Worm (Caenorhabditis elegans) whole organism, midembryonic: Measurements from ENCODE around the gene C49C3.7.

Experiments
- T22C8.4 ChIP-seq: fragments of 200-800 bp; sonication (Bioruptor generic); IDR thresholded peaks from 2 replicates; pipeline ENCODE4 v1.3.6; 2022; ENCODE audit warnings: missing genetic modification characterization, missing compliant biosample characterization
- cog-1 ChIP-seq: sonication (generic microtip); optimal IDR thresholded peaks from 2 replicates; lab custom pipeline; 2016; ENCODE audit warnings: missing genetic modification characterization, missing compliant biosample characterization
- flt-1 ChIP-seq: fragments of 200-800 bp; sonication (Bioruptor generic); IDR thresholded peaks from 2 replicates; pipeline ENCODE4 v1.3.6; 2022; ENCODE audit warnings: missing genetic modification characterization, missing compliant biosample characterization
- klf-2 ChIP-seq: fragments of 200-800 bp; sonication (Bioruptor generic); conservative IDR thresholded peaks from 2 replicates; pipeline ENCODE4 v1.3.6; 2022; ENCODE audit warnings: missing genetic modification reagents, missing genetic modification characterization, missing compliant biosample characterization
- med-1 ChIP-seq: sonication (generic microtip); optimal IDR thresholded peaks from 2 replicates; lab custom pipeline; 2017; ENCODE audit warnings: missing genetic modification characterization, mild to moderate bottlenecking, missing compliant biosample characterization, antibody characterized with exemption, missing genetic modification reagents; ENCODE audit not compliant: insufficient read depth
- ref-1 ChIP-seq: fragments of 200-800 bp; sonication (Bioruptor generic); conservative IDR thresholded peaks from 2 replicates; pipeline ENCODE4 v1.3.6; 2022; ENCODE audit warnings: missing genetic modification reagents, missing genetic modification characterization, missing compliant biosample characterization
- tab-1 ChIP-seq: fragments of 200-800 bp; sonication (Bioruptor generic); IDR thresholded peaks from 2 replicates; pipeline ENCODE4 v1.3.6; 2022; ENCODE audit warnings: missing genetic modification characterization, missing compliant biosample characterization
- ztf-23 ChIP-seq: fragments of 200-800 bp; sonication (Bioruptor generic); IDR thresholded peaks from 2 replicates; pipeline ENCODE4 v1.3.6; 2022; ENCODE audit warnings: missing genetic modification reagents, missing genetic modification characterization, missing compliant biosample characterization
- ztf-29 ChIP-seq: fragments of 200-800 bp; sonication (Bioruptor generic); IDR thresholded peaks from 2 replicates; pipeline ENCODE4 v1.3.6; 2022; ENCODE audit warnings: missing genetic modification reagents, missing genetic modification characterization, missing compliant biosample characterization

The C49C3.7 gene

DNA sequence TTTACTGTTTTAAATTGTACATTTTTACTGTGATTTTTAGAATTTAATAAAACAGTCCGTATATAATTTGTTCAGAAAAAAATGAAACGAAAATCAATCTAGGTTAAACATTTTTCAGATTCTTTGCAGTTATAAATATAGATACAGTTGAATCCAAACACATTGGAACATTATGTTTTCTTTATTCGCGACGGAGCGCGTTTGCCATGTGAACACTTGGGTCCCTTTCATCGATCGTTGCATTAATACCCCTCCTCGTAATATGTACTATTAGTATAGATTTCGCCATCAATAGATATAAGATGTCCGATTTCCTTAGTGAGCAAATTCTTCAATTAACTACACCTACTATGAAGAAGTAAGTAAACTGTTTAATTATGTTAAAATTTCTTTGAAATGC lies 2.7 kb downstream of the C49C3.7 start, which contains the start of gene C49C3.8:
C49C3.8 (plus strand) TSS at position 173 of the 400 bp plus-strand sequence.
- TF ChIP-seq ref-1 (GFP tag; lab: Robert Waterston, UW) (no peak), ztf-29 (GFP tag; lab: Robert Waterston, UW) (no peak), klf-2 (GFP tag; lab: Robert Waterston, UW) (no peak), T22C8.4 (GFP tag; lab: Robert Waterston, UW) (no peak), flt-1 (no peak), cog-1 (tag; lab: Kevin White, UChicago) (no peak), med-1 (no peak), tab-1 (GFP tag; lab: Robert Waterston, UW) (no peak), ztf-23 (GFP tag; lab: Robert Waterston, UW) (no peak)

DNA sequence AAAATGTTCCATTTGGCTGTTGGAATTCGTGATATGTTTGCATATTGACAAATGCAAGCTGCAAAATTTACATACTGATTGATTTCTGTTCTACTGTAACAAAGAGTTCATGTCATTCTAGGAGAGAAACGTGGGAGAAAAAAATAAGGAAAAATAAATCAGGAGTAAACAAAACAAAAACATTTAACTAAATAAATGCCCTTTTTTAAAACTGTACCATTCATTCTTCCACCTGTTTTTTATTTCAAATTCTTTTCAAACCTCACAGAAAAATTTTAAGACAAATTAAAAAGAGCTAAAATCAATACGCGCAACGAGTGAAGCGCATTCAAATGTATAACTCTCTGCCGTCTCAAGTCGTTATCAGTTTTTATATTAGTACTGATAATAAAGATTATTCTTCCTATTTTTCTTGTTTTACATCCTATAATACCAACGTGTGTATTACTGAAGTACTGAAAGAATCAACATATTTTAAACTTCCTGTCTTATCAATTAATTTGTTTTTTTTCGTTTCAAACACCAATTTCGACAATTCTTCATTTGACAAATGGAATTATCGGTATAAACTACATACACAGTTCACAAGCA lies 6.7 kb downstream of the C49C3.7 start, which contains the start of gene C49C3.10:
C49C3.10 (minus strand) TSS at position 51 of the 591 bp plus-strand sequence.
- no peak for TF ChIP-seq ztf-29 (GFP tag; lab: Robert Waterston, UW)
- no peak for TF ChIP-seq flt-1
- TF ChIP-seq klf-2 (GFP tag; lab: Robert Waterston, UW): no peak
- TF ChIP-seq tab-1 (GFP tag; lab: Robert Waterston, UW): no peak
- TF ChIP-seq cog-1 (tag; lab: Kevin White, UChicago): no peak
- TF ChIP-seq med-1: no peak
- TF ChIP-seq ref-1 (GFP tag; lab: Robert Waterston, UW): no peak
- TF ChIP-seq ztf-23 (GFP tag; lab: Robert Waterston, UW): no peak
- TF ChIP-seq T22C8.4 (GFP tag; lab: Robert Waterston, UW): no peak

DNA sequence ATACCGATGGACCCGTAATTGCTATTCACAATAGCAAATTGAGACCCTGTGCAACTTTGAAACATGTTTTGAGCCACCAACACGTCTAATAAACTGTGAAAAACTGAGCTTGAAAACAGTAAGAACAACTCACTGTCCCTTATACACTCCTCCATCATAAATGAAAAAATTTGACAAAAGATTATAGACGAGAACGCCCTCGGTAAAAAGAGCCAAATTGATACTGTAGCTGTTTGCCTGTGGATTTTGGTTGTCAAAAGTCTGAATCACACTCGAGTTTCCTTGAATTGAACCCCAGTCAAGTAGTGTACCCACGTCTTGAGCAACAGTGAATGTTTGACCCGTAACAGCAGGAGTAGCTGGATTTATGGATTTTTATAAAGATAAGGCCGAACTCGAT lies 8.7 kb downstream of the C49C3.7 start:
- TF ChIP-seq ref-1 (GFP tag; lab: Robert Waterston, UW) (no peak), T22C8.4 (GFP tag; lab: Robert Waterston, UW) (no peak), ztf-23 (GFP tag; lab: Robert Waterston, UW) (no peak), med-1 (no peak)

DNA sequence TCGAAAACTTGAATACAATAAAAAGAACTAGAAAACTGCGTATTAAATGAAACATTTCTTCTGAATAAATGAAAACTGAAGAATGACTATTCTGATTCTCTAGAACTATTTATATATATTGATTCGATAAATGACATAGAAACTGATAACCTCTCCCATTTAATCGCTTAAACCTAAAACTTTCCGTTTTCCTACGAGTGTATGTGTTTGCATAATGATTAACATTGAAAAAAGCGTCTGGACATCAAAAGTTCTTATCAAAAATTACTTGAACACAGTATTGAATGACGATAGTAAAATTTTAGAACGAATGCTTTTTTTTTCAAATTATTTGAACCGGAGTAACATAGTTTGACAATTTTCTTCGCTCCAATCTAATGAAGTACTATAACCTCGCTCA lies 9.8 kb downstream of the C49C3.7 start, which contains the start of gene C49C3.9:
C49C3.9 (minus strand) TSS at position 136 of the 400 bp plus-strand sequence.
- no peak for TF ChIP-seq ztf-29 (GFP tag; lab: Robert Waterston, UW)
- TF ChIP-seq flt-1: no peak

DNA sequence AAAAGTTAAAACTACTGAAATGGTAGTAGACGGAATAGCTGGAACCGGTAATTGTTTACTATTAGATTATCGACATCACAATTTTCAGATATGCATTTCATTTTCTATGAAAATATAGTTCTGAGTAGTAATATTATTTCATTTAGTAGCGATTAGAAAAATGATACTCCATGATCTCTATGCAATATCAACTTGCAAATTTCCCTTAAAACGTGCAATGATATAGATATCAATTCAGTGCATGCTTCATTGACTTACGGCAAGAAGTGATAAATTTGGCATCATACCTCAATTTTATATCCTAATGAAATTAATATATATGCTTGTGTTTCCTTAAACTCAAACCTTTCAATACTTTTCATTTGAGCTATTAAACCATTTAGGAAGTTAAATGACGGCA lies 10.3 kb downstream of the C49C3.7 start, which contains the start of gene C49C3.21:
C49C3.21 (plus strand) TSS at position 301 of the 400 bp plus-strand sequence.
- TF ChIP-seq ztf-23 (GFP tag; lab: Robert Waterston, UW): no peak
- no peak for TF ChIP-seq ztf-29 (GFP tag; lab: Robert Waterston, UW)
- TF ChIP-seq med-1: no peak
- no peak for TF ChIP-seq cog-1 (tag; lab: Kevin White, UChicago)
- TF ChIP-seq ref-1 (GFP tag; lab: Robert Waterston, UW): no peak
- no peak for TF ChIP-seq tab-1 (GFP tag; lab: Robert Waterston, UW)
- TF ChIP-seq T22C8.4 (GFP tag; lab: Robert Waterston, UW): no peak
- no peak for TF ChIP-seq flt-1
- TF ChIP-seq klf-2 (GFP tag; lab: Robert Waterston, UW): no peak

DNA sequence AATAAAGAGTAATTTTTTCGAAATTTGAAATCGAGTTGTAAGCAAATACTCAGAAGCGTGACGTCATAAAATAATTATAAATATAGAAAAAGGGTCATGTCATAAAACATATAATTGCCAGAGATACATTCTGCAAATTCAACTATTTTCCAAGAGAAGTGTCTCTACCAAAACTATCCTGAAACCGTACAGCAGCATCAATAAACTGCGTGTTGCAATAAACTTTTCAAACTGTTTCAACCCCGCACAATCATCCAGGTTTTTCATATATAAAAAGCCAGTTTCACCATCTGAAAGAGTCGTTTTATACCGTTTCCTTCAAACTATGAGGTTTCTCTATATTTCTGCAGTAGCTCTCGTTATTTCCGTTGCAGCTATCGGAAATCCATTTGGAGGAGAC lies 11.1 kb downstream of the C49C3.7 start, which contains the start of gene C49C3.11:
C49C3.11 (plus strand) TSS at position 301 of the 400 bp plus-strand sequence.
- TF ChIP-seq tab-1 (GFP tag; lab: Robert Waterston, UW) (no peak), flt-1 (no peak), cog-1 (tag; lab: Kevin White, UChicago) (no peak), med-1 (no peak), ref-1 (GFP tag; lab: Robert Waterston, UW) (no peak), ztf-29 (GFP tag; lab: Robert Waterston, UW) (no peak), ztf-23 (GFP tag; lab: Robert Waterston, UW) (no peak), klf-2 (GFP tag; lab: Robert Waterston, UW) (no peak), T22C8.4 (GFP tag; lab: Robert Waterston, UW) (no peak)

DNA sequence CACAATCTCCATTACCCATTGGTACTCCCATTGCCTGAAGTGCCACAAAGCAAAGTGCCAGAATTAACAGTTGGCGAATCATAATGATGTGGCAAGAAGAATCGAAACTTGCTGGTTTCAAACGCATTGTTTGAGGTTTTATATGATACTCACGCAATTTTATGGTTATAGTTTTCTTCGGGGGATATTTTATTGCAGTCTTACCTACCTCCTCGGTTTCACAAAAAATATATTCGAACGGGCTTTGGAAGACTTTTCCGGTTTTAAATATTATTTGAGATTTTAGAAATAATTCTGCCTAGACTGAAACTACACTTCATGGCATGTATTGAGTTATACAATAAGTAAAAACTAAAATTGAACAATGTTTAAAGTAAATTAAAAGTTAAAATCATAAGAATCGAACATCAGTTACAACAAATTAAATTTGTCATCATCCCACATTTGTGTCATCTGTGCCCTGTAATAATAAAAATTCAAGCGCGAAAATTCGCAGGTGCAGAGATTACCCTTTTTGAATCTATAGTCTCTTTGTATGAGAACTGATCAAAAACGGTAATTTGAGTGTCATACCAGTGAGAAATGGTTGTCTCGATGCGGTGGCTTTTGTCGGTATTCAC lies 14.3 kb downstream of the C49C3.7 start, which contains the start of the genes clec-197 and clec-198:
clec-197 (minus strand) TSS at position 101 of the 620 bp plus-strand sequence.
clec-198 (plus strand) TSS at position 570 of the 620 bp plus-strand sequence.
- TF ChIP-seq ztf-29 (GFP tag; lab: Robert Waterston, UW): no peak
- no peak for TF ChIP-seq med-1
- TF ChIP-seq T22C8.4 (GFP tag; lab: Robert Waterston, UW): no peak
- no peak for TF ChIP-seq flt-1
- no peak for TF ChIP-seq tab-1 (GFP tag; lab: Robert Waterston, UW)
- no peak for TF ChIP-seq ztf-23 (GFP tag; lab: Robert Waterston, UW)
- no peak for TF ChIP-seq klf-2 (GFP tag; lab: Robert Waterston, UW)
- TF ChIP-seq cog-1 (tag; lab: Kevin White, UChicago): no peak
- no peak for TF ChIP-seq ref-1 (GFP tag; lab: Robert Waterston, UW)

DNA sequence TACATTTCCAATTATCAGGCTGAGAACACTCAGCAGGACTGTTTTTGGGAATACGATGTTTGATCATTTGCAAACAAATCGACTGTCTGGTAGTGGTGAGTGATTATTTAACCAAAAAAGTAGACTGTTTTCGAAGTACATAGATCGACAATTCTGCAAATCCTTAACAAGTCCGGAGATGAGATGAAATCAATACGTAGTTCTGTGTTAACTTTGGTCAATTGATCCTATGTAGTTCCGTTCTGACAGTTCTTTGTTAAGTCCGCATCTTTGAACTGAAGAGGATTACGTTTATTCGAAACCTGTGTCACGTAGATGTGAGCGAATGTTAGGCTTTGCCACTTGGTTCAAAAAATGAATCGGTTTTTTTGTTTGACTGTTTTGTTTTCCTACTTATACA lies 19.2 kb downstream of the C49C3.7 start, which contains the start of gene clec-199:
clec-199 (plus strand) TSS at position 301 of the 400 bp plus-strand sequence.
- TF ChIP-seq flt-1 (no peak), T22C8.4 (GFP tag; lab: Robert Waterston, UW) (no peak), cog-1 (tag; lab: Kevin White, UChicago) (no peak), ztf-23 (GFP tag; lab: Robert Waterston, UW) (no peak), ref-1 (GFP tag; lab: Robert Waterston, UW) (no peak), med-1 (no peak), klf-2 (GFP tag; lab: Robert Waterston, UW) (no peak), ztf-29 (GFP tag; lab: Robert Waterston, UW) (no peak), tab-1 (GFP tag; lab: Robert Waterston, UW) (no peak)

DNA sequence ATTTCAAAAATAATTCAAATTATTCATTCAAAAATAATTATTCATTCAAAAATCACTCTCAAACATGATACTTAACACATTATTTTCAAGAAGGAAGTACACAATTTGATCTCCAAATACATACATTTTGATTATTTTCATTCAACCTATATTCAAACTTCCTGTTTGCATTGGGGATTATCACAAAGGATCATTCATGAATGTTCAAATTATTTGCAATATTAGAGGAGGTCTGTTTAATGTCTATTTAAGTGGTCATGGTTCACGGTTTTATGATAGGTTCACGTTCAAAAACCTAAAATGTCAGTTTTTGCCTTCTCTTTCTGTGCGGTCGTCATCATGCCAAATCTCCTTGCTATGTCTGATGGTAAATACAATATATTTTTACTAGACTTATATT lies 28.8 kb downstream of the C49C3.7 start, which contains the start of gene clec-202:
clec-202 (plus strand) TSS at position 301 of the 400 bp plus-strand sequence.
- TF ChIP-seq ztf-29 (GFP tag; lab: Robert Waterston, UW): no peak
- no peak for TF ChIP-seq ztf-23 (GFP tag; lab: Robert Waterston, UW)
- no peak for TF ChIP-seq flt-1
- TF ChIP-seq ref-1 (GFP tag; lab: Robert Waterston, UW): no peak
- no peak for TF ChIP-seq med-1
- no peak for TF ChIP-seq cog-1 (tag; lab: Kevin White, UChicago)
- no peak for TF ChIP-seq klf-2 (GFP tag; lab: Robert Waterston, UW)
- no peak for TF ChIP-seq T22C8.4 (GFP tag; lab: Robert Waterston, UW)
- no peak for TF ChIP-seq tab-1 (GFP tag; lab: Robert Waterston, UW)
